Worm (Caenorhabditis elegans) whole organism, L1 larva: ENCODE results near the gene Y76B12C.6.
A peak's percentile ranks its signal among the peaks of the same experiment; 100 is the strongest.

Source experiments
- C04F5.9 ChIP-seq: sonication (generic microtip); optimal IDR thresholded peaks from 2 replicates; lab custom pipeline; 2016; ENCODE audit warnings: missing genetic modification characterization, missing compliant biosample characterization
- C34B4.2 ChIP-seq: sonication (generic microtip); optimal IDR thresholded peaks from 2 replicates; lab custom pipeline; 2017; ENCODE audit warnings: mild to moderate bottlenecking, missing genetic modification characterization, missing compliant biosample characterization
- alr-1 ChIP-seq: fragments of 200-800 bp; sonication (Bioruptor generic); optimal IDR thresholded peaks from 2 replicates; lab custom pipeline; 2018; ENCODE audit warnings: borderline replicate concordance, mild to moderate bottlenecking, missing genetic modification characterization, missing compliant biosample characterization
- aly-2 ChIP-seq: fragments of 150-350 bp; optimal IDR thresholded peaks from 2 replicates; lab custom pipeline; 2014; ENCODE audit warnings: missing biosample characterization, missing genetic modification characterization
- ama-1 ChIP-seq: fragments of 150-350 bp; optimal IDR thresholded peaks from 2 replicates; lab custom pipeline; 2014
- blmp-1 ChIP-seq: fragments of 150-350 bp; optimal IDR thresholded peaks from 2 replicates; lab custom pipeline; 2014; ENCODE audit warnings: missing biosample characterization, missing genetic modification characterization
- ceh-82 ChIP-seq, 3 experiments: fragments of 150-350 bp in 1 of 3; sonication (generic microtip) in 2 of 3; optimal IDR thresholded peaks; 2 replicates each; lab custom pipeline; 2014 to 2017; ENCODE audit warnings: missing biosample characterization in 3 of 3, missing genetic modification characterization in 3 of 3
- ceh-88 ChIP-seq: fragments of 200-800 bp; sonication (Bioruptor generic); IDR thresholded peaks from 2 replicates; pipeline ENCODE4 v1.3.6; 2022; ENCODE audit warnings: missing genetic modification characterization, missing compliant biosample characterization
- ceh-90 ChIP-seq: sonication (generic microtip); optimal IDR thresholded peaks from 2 replicates; lab custom pipeline; 2016; ENCODE audit warnings: missing genetic modification characterization, missing compliant biosample characterization
- ces-1 ChIP-seq: fragments of 150-350 bp; optimal IDR thresholded peaks from 2 replicates; lab custom pipeline; 2014; ENCODE audit warnings: missing biosample characterization, missing genetic modification reagents, missing genetic modification characterization
- dpl-1 ChIP-seq, 3 experiments: fragments of 150-350 bp in 2 of 3; sonication (generic microtip) in 1 of 3; optimal IDR thresholded peaks; 2 replicates each; lab custom pipeline; 2014 to 2017; ENCODE audit warnings: missing biosample characterization in 3 of 3, missing genetic modification characterization in 3 of 3, missing genetic modification reagents in 3 of 3
- efl-1 ChIP-seq, 4 experiments: fragments of 150-350 bp; optimal IDR thresholded peaks in 3 of 4; peaks in 1 of 4; 1 replicate in 1 of 4; 2 replicates in 3 of 4; lab custom pipeline; 2014; ENCODE audit warnings: missing biosample characterization in 2 of 4, missing genetic modification characterization in 2 of 4, missing genetic modification reagents in 2 of 4
- elt-3 ChIP-seq, 6 experiments: fragments of 150-350 bp in 1 of 6; sonication (generic microtip); optimal IDR thresholded peaks; 2 replicates each; lab custom pipeline; 2017 to 2018; ENCODE audit warnings: missing biosample characterization in 6 of 6, missing genetic modification characterization in 6 of 6, inconsistent platforms in 1 of 6
- fos-1 ChIP-seq: fragments of 150-350 bp; optimal IDR thresholded peaks from 2 replicates; lab custom pipeline; 2014; ENCODE audit warnings: missing biosample characterization, missing genetic modification characterization
- hlh-4 ChIP-seq: sonication (generic microtip); optimal IDR thresholded peaks from 2 replicates; lab custom pipeline; 2016; ENCODE audit warnings: mild to moderate bottlenecking, missing genetic modification characterization, missing compliant biosample characterization
- jun-1 ChIP-seq: fragments of 150-350 bp; optimal IDR thresholded peaks from 2 replicates; lab custom pipeline; 2014; ENCODE audit warnings: missing biosample characterization, missing genetic modification reagents, missing genetic modification characterization
- lin-15B ChIP-seq: fragments of 150-350 bp; sonication (generic microtip); optimal IDR thresholded peaks from 3 replicates; lab custom pipeline; 2014; ENCODE audit warnings: missing biosample characterization, missing genetic modification characterization
- lin-39 ChIP-seq: fragments of 150-350 bp; optimal IDR thresholded peaks from 2 replicates; lab custom pipeline; 2014; ENCODE audit warnings: missing biosample characterization, missing genetic modification reagents, missing genetic modification characterization
- mdl-1 ChIP-seq, 2 experiments: fragments of 150-350 bp; optimal IDR thresholded peaks; 2 replicates each; lab custom pipeline; 2014 to 2017; ENCODE audit warnings: missing biosample characterization in 2 of 2, missing genetic modification characterization in 2 of 2, inconsistent platforms in 1 of 2
- mef-2 ChIP-seq: fragments of 150-350 bp; optimal IDR thresholded peaks from 2 replicates; lab custom pipeline; 2014; ENCODE audit warnings: missing biosample characterization, missing genetic modification characterization
- mep-1 ChIP-seq: fragments of 150-350 bp; optimal IDR thresholded peaks from 2 replicates; lab custom pipeline; 2014; ENCODE audit warnings: missing biosample characterization, missing genetic modification characterization
- nhr-19 ChIP-seq: fragments of 200-800 bp; sonication (Bioruptor generic); conservative IDR thresholded peaks from 2 replicates; pipeline ENCODE4 v1.3.6; 2022; ENCODE audit warnings: missing genetic modification characterization, missing compliant biosample characterization
- nhr-20 ChIP-seq: sonication (generic microtip); optimal IDR thresholded peaks from 2 replicates; lab custom pipeline; 2016; ENCODE audit warnings: mild to moderate bottlenecking, missing genetic modification characterization, missing compliant biosample characterization
- nhr-237 ChIP-seq: fragments of 150-350 bp; optimal IDR thresholded peaks from 2 replicates; lab custom pipeline; 2014; ENCODE audit warnings: missing biosample characterization, missing genetic modification characterization
- nhr-71 ChIP-seq: sonication (generic microtip); optimal IDR thresholded peaks from 2 replicates; lab custom pipeline; 2016; ENCODE audit warnings: mild to moderate bottlenecking, missing genetic modification characterization, moderate library complexity, missing compliant biosample characterization
- nhr-84 ChIP-seq: sonication (generic microtip); optimal IDR thresholded peaks from 2 replicates; lab custom pipeline; 2017; ENCODE audit warnings: missing biosample characterization, missing genetic modification characterization
- nhr-85 ChIP-seq: sonication (generic microtip); peaks from one replicate; lab custom pipeline; 2016; ENCODE audit warnings: missing genetic modification characterization, inconsistent platforms, missing compliant biosample characterization
- nhr-90 ChIP-seq: sonication (generic microtip); optimal IDR thresholded peaks from 2 replicates; lab custom pipeline; 2016; ENCODE audit warnings: mild to moderate bottlenecking, missing genetic modification characterization, missing compliant biosample characterization; ENCODE audit not compliant: poor library complexity
- pax-3 ChIP-seq: fragments of 200-800 bp; sonication (Bioruptor generic); optimal IDR thresholded peaks from 2 replicates; lab custom pipeline; 2018; ENCODE audit warnings: mild to moderate bottlenecking, missing genetic modification characterization, moderate library complexity, missing compliant biosample characterization
- rnt-1 ChIP-seq: sonication (generic microtip); optimal IDR thresholded peaks from 2 replicates; lab custom pipeline; 2016; ENCODE audit warnings: mild to moderate bottlenecking, missing genetic modification characterization, moderate library complexity, missing compliant biosample characterization
- skn-1 ChIP-seq: fragments of 150-350 bp; optimal IDR thresholded peaks from 2 replicates; lab custom pipeline; 2014; ENCODE audit warnings: missing biosample characterization, missing genetic modification characterization
- snpc-4 ChIP-seq: fragments of 150-350 bp; optimal IDR thresholded peaks from 2 replicates; lab custom pipeline; 2014; ENCODE audit warnings: missing biosample characterization, missing genetic modification characterization
- snu-23 ChIP-seq: sonication (generic microtip); optimal IDR thresholded peaks from 2 replicates; lab custom pipeline; 2016; ENCODE audit warnings: missing genetic modification characterization, missing compliant biosample characterization
- sptf-1 ChIP-seq: fragments of 150-350 bp; optimal IDR thresholded peaks from 2 replicates; lab custom pipeline; 2014; ENCODE audit warnings: missing biosample characterization, missing genetic modification characterization
- sup-37 ChIP-seq: fragments of 200-800 bp; sonication (Bioruptor generic); optimal IDR thresholded peaks from 2 replicates; lab custom pipeline; 2018; ENCODE audit warnings: mild to moderate bottlenecking, missing genetic modification characterization, missing compliant biosample characterization
- swsn-7 ChIP-seq: sonication (generic microtip); optimal IDR thresholded peaks from 2 replicates; lab custom pipeline; 2016; ENCODE audit warnings: missing genetic modification characterization, missing compliant biosample characterization
- tbx-2 ChIP-seq: sonication (generic microtip); optimal IDR thresholded peaks from 2 replicates; lab custom pipeline; 2016; ENCODE audit warnings: missing genetic modification characterization, missing compliant biosample characterization
- unc-130 ChIP-seq: fragments of 150-350 bp; optimal IDR thresholded peaks from 2 replicates; lab custom pipeline; 2017; ENCODE audit warnings: missing biosample characterization, missing genetic modification characterization, inconsistent platforms
- unc-62 ChIP-seq: fragments of 150-350 bp; optimal IDR thresholded peaks from 2 replicates; lab custom pipeline; 2014; ENCODE audit warnings: missing biosample characterization, missing genetic modification reagents, missing genetic modification characterization
- unc-98 ChIP-seq: fragments of 200-800 bp; sonication (Bioruptor generic); IDR thresholded peaks from 2 replicates; pipeline ENCODE4 v1.3.6; 2022; ENCODE audit warnings: missing genetic modification characterization, missing compliant biosample characterization
- ztf-11 ChIP-seq, 2 experiments: sonication (generic microtip); optimal IDR thresholded peaks; 2 replicates each; lab custom pipeline; 2016 to 2017; ENCODE audit warnings: missing genetic modification characterization in 2 of 2, missing biosample characterization in 1 of 2, missing compliant biosample characterization in 1 of 2

Gene Y76B12C.6

ce11 chrIV:1973372-1973771, 7.8 kb upstream of the Y76B12C.6 start, which contains the start of gene Y76B12C.3 (continued):
- no peak for TF ChIP-seq mdl-1 (tag; optimal IDR thresholded peaks at IDR 0.05; lab: Kevin White, UChicago)
- TF ChIP-seq snu-23 (GFP tag; lab: Kevin White, UChicago) = peak; percentile 2
- peak; percentile 38 for TF ChIP-seq mep-1 (tag; lab: Kevin White, UChicago)
- no peak for TF ChIP-seq skn-1 (tag; lab: Kevin White, UChicago)
- no peak for TF ChIP-seq nhr-19 (GFP tag; lab: Robert Waterston, UW)
- no peak for TF ChIP-seq C04F5.9 (tag; lab: Kevin White, UChicago)
- no peak for TF ChIP-seq snpc-4
- TF ChIP-seq sptf-1 = no peak
- no peak for TF ChIP-seq mef-2
- peak; percentile 52 for TF ChIP-seq nhr-85 (tag; lab: Kevin White, UChicago)
- peak; percentile 11 to 26 for TF ChIP-seq efl-1 (optimal IDR thresholded peaks at IDR 0.05; lab: Kevin White, UChicago)
- TF ChIP-seq efl-1 (GFP tag; optimal IDR thresholded peaks at IDR 0.05 in 1 of 2; lab: Kevin White, UChicago) = peak; percentile 33 to 93

ce11 chrIV:1975594-1975993, 5.6 kb upstream of the Y76B12C.6 start:
- no peak for TF ChIP-seq nhr-71
- peak; percentile 13 for TF ChIP-seq nhr-85 (tag; lab: Kevin White, UChicago)
- TF ChIP-seq blmp-1 (tag; lab: Kevin White, UChicago) = no peak
- no peak for TF ChIP-seq unc-130 (tag; lab: Kevin White, UChicago)
- TF ChIP-seq snu-23 (GFP tag; lab: Kevin White, UChicago) = no peak
- TF ChIP-seq ceh-88 = no peak
- TF ChIP-seq nhr-90 (tag; lab: Kevin White, UChicago) = no peak
- TF ChIP-seq tbx-2 (tag; lab: Kevin White, UChicago) = no peak

ce11 chrIV:1979782-1980181, 1.4 kb upstream of the Y76B12C.6 start, which contains the start of gene Y76B12C.8:
Gene Y76B12C.8, plus strand, starts transcription at chrIV:1979988.
- TF ChIP-seq nhr-85 (tag; lab: Kevin White, UChicago) (peak; percentile 27), rnt-1 (no peak)

- TF ChIP-seq efl-1 (optimal IDR thresholded peaks at IDR 0.05; lab: Kevin White, UChicago) (no peak), efl-1 (GFP tag; optimal IDR thresholded peaks at IDR 0.05 in 1 of 2; lab: Kevin White, UChicago) (peak in 1 of 2 experiments; percentile 49), mef-2 (no peak)
These were observed 9.7 kb downstream of the Y76B12C.6 start for ce11 chrIV:1990843-1991339.

ce11 chrIV:1992789-1993188, 11.6 kb downstream of the Y76B12C.6 start, which contains the start of gene xpc-1:
Gene xpc-1, plus strand, starts transcription at chrIV:1993089.
- TF ChIP-seq hlh-4 (tag; lab: Kevin White, UChicago) (no peak), unc-98 (no peak), ceh-82 (tag; optimal IDR thresholded peaks at IDR 0.05; lab: Kevin White, UChicago) (no peak), ama-1 (lab: Kevin White, UChicago) (no peak), elt-3 (tag; optimal IDR thresholded peaks at IDR 0.05; lab: Kevin White, UChicago) (no peak), rnt-1 (no peak), nhr-85 (tag; lab: Kevin White, UChicago) (no peak), alr-1 (no peak), fos-1 (tag; lab: Kevin White, UChicago) (no peak), lin-39 (tag; lab: Kevin White, UChicago) (no peak)

ce11 chrIV:1997762-1998161, 16.6 kb downstream of the Y76B12C.6 start:
- TF ChIP-seq ceh-90 (tag; lab: Kevin White, UChicago) (no peak), aly-2 (tag; lab: Kevin White, UChicago) (no peak), elt-3 (tag; optimal IDR thresholded peaks at IDR 0.05; lab: Kevin White, UChicago) (no peak), jun-1 (tag; lab: Kevin White, UChicago) (no peak), swsn-7 (tag; lab: Kevin White, UChicago) (no peak), nhr-20 (tag; lab: Kevin White, UChicago) (no peak), ztf-11 (tag; optimal IDR thresholded peaks at IDR 0.05; lab: Kevin White, UChicago) (no peak), nhr-84 (tag; lab: Kevin White, UChicago) (no peak), ama-1 (lab: Kevin White, UChicago) (no peak), lin-15B (tag; lab: Kevin White, UChicago) (no peak), nhr-237 (tag; lab: Kevin White, UChicago) (no peak), dpl-1 (GFP tag; optimal IDR thresholded peaks at IDR 0.05; lab: Kevin White, UChicago) (no peak), unc-62 (no peak), pax-3 (tag; lab: Kevin White, UChicago) (no peak), ces-1 (no peak), sup-37 (GFP tag; lab: Kevin White, UChicago) (no peak), C34B4.2 (tag; lab: Kevin White, UChicago) (no peak)
